Worm (Caenorhabditis elegans) whole organism, L4 larva: ENCODE data around the gene F10E7.2.
"Not testable (repeated sequence)": the region's sequence is repeated elsewhere in the genome, so short reads cannot be mapped to it uniquely, and the experiment has no call there.

Experiments used
- F26F4.8 ChIP-seq: fragments of 200-800 bp; sonication (Bioruptor generic); conservative IDR thresholded peaks from 2 replicates; pipeline ENCODE4 v1.3.6; 2022; ENCODE audit warnings: missing genetic modification characterization, missing compliant biosample characterization
- F37D6.2 ChIP-seq: sonication (generic microtip); optimal IDR thresholded peaks from 2 replicates; lab custom pipeline; 2016; ENCODE audit warnings: mild to moderate bottlenecking, missing genetic modification characterization, missing compliant biosample characterization
- T20F7.1 ChIP-seq: fragments of 200-800 bp; sonication (Bioruptor generic); optimal IDR thresholded peaks from 2 replicates; lab custom pipeline; 2018; ENCODE audit warnings: mild to moderate bottlenecking, missing genetic modification characterization, missing compliant biosample characterization
- Y105C5A.15 ChIP-seq: fragments of 200-800 bp; sonication (Bioruptor generic); IDR thresholded peaks from 2 replicates; pipeline ENCODE4 v1.3.6; 2022; ENCODE audit warnings: missing genetic modification characterization, missing compliant biosample characterization
- Y48G9A.11 ChIP-seq: fragments of 200-800 bp; sonication (Bioruptor generic); IDR thresholded peaks from 2 replicates; pipeline ENCODE4 v1.3.6; 2022; ENCODE audit warnings: missing genetic modification reagents, missing genetic modification characterization, missing compliant biosample characterization
- Y5F2A.4 ChIP-seq: fragments of 200-800 bp; sonication (Bioruptor generic); optimal IDR thresholded peaks from 2 replicates; lab custom pipeline; 2018; ENCODE audit warnings: mild to moderate bottlenecking, missing genetic modification characterization, missing compliant biosample characterization
- ama-1 ChIP-seq: fragments of 150-350 bp; optimal IDR thresholded peaks from 2 replicates; lab custom pipeline; 2014; ENCODE audit warnings: inconsistent platforms, mixed read lengths
- attf-4 ChIP-seq: sonication (generic microtip); optimal IDR thresholded peaks from 3 replicates; lab custom pipeline; 2017; ENCODE audit warnings: missing biosample characterization, missing genetic modification characterization
- ceh-20 ChIP-seq: fragments of 200-800 bp; sonication (Bioruptor generic); IDR thresholded peaks from 2 replicates; pipeline ENCODE4 v1.3.6; 2022; ENCODE audit warnings: missing genetic modification reagents, missing genetic modification characterization, missing compliant biosample characterization
- ceh-44 ChIP-seq: fragments of 200-800 bp; sonication (Bioruptor generic); IDR thresholded peaks from 2 replicates; pipeline ENCODE4 v1.3.6; 2022; ENCODE audit warnings: missing genetic modification reagents, missing genetic modification characterization, missing compliant biosample characterization
- ceh-82 ChIP-seq: sonication (generic microtip); optimal IDR thresholded peaks from 2 replicates; lab custom pipeline; 2017; ENCODE audit warnings: missing biosample characterization, missing genetic modification characterization
- daf-16 ChIP-seq, 3 experiments: sonication (generic microtip); optimal IDR thresholded peaks; 2 replicates each; lab custom pipeline; 2016 to 2017; ENCODE audit warnings: missing genetic modification characterization in 3 of 3, missing genetic modification reagents in 3 of 3, mild to moderate bottlenecking in 2 of 3, missing compliant biosample characterization in 2 of 3, missing biosample characterization in 1 of 3, moderate library complexity in 1 of 3
- dmd-9 ChIP-seq: fragments of 200-800 bp; sonication (Bioruptor generic); IDR thresholded peaks from 2 replicates; pipeline ENCODE4 v1.3.6; 2022; ENCODE audit warnings: missing genetic modification reagents, missing genetic modification characterization, missing compliant biosample characterization
- dpl-1 ChIP-seq: fragments of 150-350 bp; optimal IDR thresholded peaks from 2 replicates; lab custom pipeline; 2014; ENCODE audit warnings: missing biosample characterization, missing genetic modification reagents, missing genetic modification characterization
- egl-27 ChIP-seq: sonication (generic microtip); optimal IDR thresholded peaks from 3 replicates; lab custom pipeline; 2017; ENCODE audit warnings: missing biosample characterization, missing genetic modification reagents, missing genetic modification characterization
- egl-43 ChIP-seq: fragments of 200-800 bp; sonication (Bioruptor generic); IDR thresholded peaks from 2 replicates; pipeline ENCODE4 v1.3.6; 2022; ENCODE audit warnings: missing genetic modification reagents, missing genetic modification characterization, missing compliant biosample characterization
- gei-8 ChIP-seq: fragments of 200-800 bp; sonication (Bioruptor generic); optimal IDR thresholded peaks from 2 replicates; lab custom pipeline; 2018; ENCODE audit warnings: mild to moderate bottlenecking, missing genetic modification characterization, missing compliant biosample characterization
- hlh-30 ChIP-seq: sonication (generic microtip); optimal IDR thresholded peaks from 2 replicates; lab custom pipeline; 2017; ENCODE audit warnings: antibody characterized with exemption, mild to moderate bottlenecking, missing genetic modification characterization, missing compliant biosample characterization; ENCODE audit not compliant: insufficient read depth
- lin-13 ChIP-seq: fragments of 150-350 bp; optimal IDR thresholded peaks from 2 replicates; lab custom pipeline; 2014; ENCODE audit warnings: missing biosample characterization, missing genetic modification reagents, missing genetic modification characterization
- lsy-2 ChIP-seq, 2 experiments: fragments of 150-350 bp in 1 of 2; sonication (generic microtip) in 1 of 2; optimal IDR thresholded peaks; 2 replicates each; lab custom pipeline; 2014 to 2017; ENCODE audit warnings: missing biosample characterization in 2 of 2, missing genetic modification characterization in 2 of 2
- madf-5 ChIP-seq, 2 experiments: fragments of 200-800 bp; sonication (Bioruptor generic); IDR thresholded peaks; 2 replicates each; pipeline ENCODE4 v1.3.6; 2022; ENCODE audit warnings: missing compliant biosample characterization in 2 of 2, missing genetic modification characterization in 2 of 2
- mep-1 ChIP-seq: fragments of 150-350 bp; sonication (generic microtip); optimal IDR thresholded peaks from 3 replicates; lab custom pipeline; 2014; ENCODE audit warnings: missing biosample characterization, missing genetic modification characterization
- mes-2 ChIP-seq: sonication (generic microtip); optimal IDR thresholded peaks from 2 replicates; lab custom pipeline; 2016; ENCODE audit warnings: missing genotype, mild to moderate bottlenecking, missing genetic modification characterization, missing compliant biosample characterization; ENCODE audit not compliant: poor library complexity, severe bottlenecking
- nhr-11 ChIP-seq: fragments of 150-350 bp; optimal IDR thresholded peaks from 2 replicates; lab custom pipeline; 2014; ENCODE audit warnings: missing biosample characterization, missing genetic modification characterization
- nhr-41 ChIP-seq: fragments of 200-800 bp; sonication (Bioruptor generic); IDR thresholded peaks from 2 replicates; pipeline ENCODE4 v1.3.6; 2022; ENCODE audit warnings: missing genetic modification reagents, missing genetic modification characterization, missing compliant biosample characterization
- pha-4 ChIP-seq, 2 experiments: fragments of 150-350 bp in 1 of 2; fragments of 200-800 bp in 1 of 2; sonication (Bioruptor generic) in 1 of 2; IDR thresholded peaks in 1 of 2; optimal IDR thresholded peaks in 1 of 2; 2 replicates each; pipeline versions ENCODE4 v1.3.6 to Lab custom; 2014 to 2022; ENCODE audit warnings: missing genetic modification characterization in 2 of 2, missing genetic modification reagents in 2 of 2, missing biosample characterization in 1 of 2, missing compliant biosample characterization in 1 of 2
- php-3 ChIP-seq: fragments of 200-800 bp; sonication (Bioruptor generic); IDR thresholded peaks from 2 replicates; pipeline ENCODE4 v1.3.6; 2022; ENCODE audit warnings: missing genetic modification reagents, missing genetic modification characterization, missing compliant biosample characterization
- rbr-2 ChIP-seq: sonication (generic microtip); optimal IDR thresholded peaks from 2 replicates; lab custom pipeline; 2016; ENCODE audit warnings: missing genotype, missing genetic modification characterization, missing compliant biosample characterization
- saeg-2 ChIP-seq: fragments of 200-800 bp; sonication (Bioruptor generic); IDR thresholded peaks from 2 replicates; pipeline ENCODE4 v1.3.6; 2022; ENCODE audit warnings: missing genetic modification reagents, missing genetic modification characterization, missing compliant biosample characterization
- sdz-12 ChIP-seq: fragments of 200-800 bp; sonication (Bioruptor generic); optimal IDR thresholded peaks from 2 replicates; lab custom pipeline; 2018; ENCODE audit warnings: mild to moderate bottlenecking, missing genetic modification characterization, missing compliant biosample characterization
- set-16 ChIP-seq: fragments of 200-800 bp; sonication (Bioruptor generic); IDR thresholded peaks from 2 replicates; pipeline ENCODE4 v1.3.6; 2022; ENCODE audit warnings: missing genetic modification reagents, missing genetic modification characterization, missing compliant biosample characterization
- snpc-4 ChIP-seq: fragments of 150-350 bp; optimal IDR thresholded peaks from 2 replicates; lab custom pipeline; 2014; ENCODE audit warnings: missing biosample characterization, missing genetic modification characterization
- unc-130 ChIP-seq: sonication (generic microtip); optimal IDR thresholded peaks from 2 replicates; lab custom pipeline; 2016; ENCODE audit warnings: missing genetic modification reagents, missing genetic modification characterization, missing compliant biosample characterization
- unc-39 ChIP-seq: sonication (generic microtip); optimal IDR thresholded peaks from 2 replicates; lab custom pipeline; 2017; ENCODE audit warnings: missing biosample characterization, missing genetic modification characterization
- unc-62 ChIP-seq, 3 experiments: fragments of 150-350 bp in 1 of 3; sonication (generic microtip); optimal IDR thresholded peaks in 2 of 3; peaks in 1 of 3; 1 replicate in 1 of 3; 2 replicates in 2 of 3; lab custom pipeline; 2014 to 2017; ENCODE audit warnings: missing biosample characterization in 3 of 3, missing genetic modification characterization in 3 of 3, missing genetic modification reagents in 3 of 3, missing genotype in 1 of 3
- zip-11 ChIP-seq: fragments of 200-800 bp; sonication (Bioruptor generic); IDR thresholded peaks from 2 replicates; pipeline ENCODE4 v1.3.6; 2022; ENCODE audit warnings: missing genetic modification characterization, missing compliant biosample characterization
- ztf-11 ChIP-seq: fragments of 150-350 bp; optimal IDR thresholded peaks from 2 replicates; lab custom pipeline; 2014; ENCODE audit warnings: missing biosample characterization, missing genetic modification characterization

F10E7.2 gene

DNA sequence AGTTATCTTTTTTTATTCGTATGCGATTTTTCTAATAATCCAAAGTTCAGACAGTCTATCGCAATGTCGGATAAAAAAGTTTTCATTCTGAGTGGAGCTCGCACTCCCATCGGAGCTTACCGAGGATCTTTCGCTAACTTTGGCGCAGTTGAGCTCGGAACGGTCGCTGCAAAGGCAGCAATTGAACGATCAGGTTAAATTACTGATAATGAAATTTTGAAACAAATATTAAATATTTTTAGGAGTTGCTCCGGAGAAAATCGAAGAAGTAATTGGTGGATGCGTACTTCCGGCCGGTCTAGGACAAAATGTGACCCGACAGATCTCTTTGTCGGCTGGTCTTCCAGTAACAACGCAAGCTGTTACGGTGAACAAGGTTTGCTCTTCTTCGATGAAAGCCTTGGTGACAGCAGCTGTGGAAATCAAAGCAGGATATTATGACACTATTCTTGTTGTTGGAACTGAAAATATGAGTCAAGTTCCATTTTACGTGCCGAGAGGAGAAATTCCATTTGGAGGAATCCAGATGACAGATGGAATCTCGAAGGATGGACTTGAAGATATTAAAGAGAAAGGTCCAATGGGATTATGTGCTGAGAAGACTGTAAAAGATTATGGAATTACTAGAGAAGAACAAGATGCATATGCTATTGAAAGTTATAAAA, 46.3 kb upstream of the F10E7.2 start, which contains the start of gene T02G5.7 (continued):
- TF ChIP-seq php-3 (GFP tag; lab: Robert Waterston, UW) (no peak), dpl-1 (GFP tag; lab: Kevin White, UChicago) (no peak), Y48G9A.11 (GFP tag; lab: Robert Waterston, UW) (0 out of 2 replicates have a peak, but pooled peaks have one; percentile 24), rbr-2 (tag; lab: Kevin White, UChicago) (no peak), zip-11 (GFP tag; lab: Robert Waterston, UW) (no peak), lsy-2 (tag; optimal IDR thresholded peaks at IDR 0.05; lab: Kevin White, UChicago) (no peak), daf-16 (GFP tag; optimal IDR thresholded peaks at IDR 0.05; lab: Kevin White, UChicago) (peak in 1 of 2 experiments; percentile 39), daf-16 (tag; optimal IDR thresholded peaks at IDR 0.05; lab: Kevin White, UChicago) (no peak), egl-43 (no peak), sdz-12 (no peak), unc-130 (GFP tag; lab: Kevin White, UChicago) (no peak), snpc-4 (tag; lab: Kevin White, UChicago) (no peak), ceh-44 (no peak), ceh-20 (no peak), madf-5 (GFP tag; IDR thresholded peaks at IDR 0.05; lab: Robert Waterston, UW) (no peak), F26F4.8 (GFP tag; lab: Robert Waterston, UW) (no peak), pha-4 (GFP tag; IDR thresholded peaks at IDR 0.05; lab: Robert Waterston, UW) (no peak), pha-4 (tag; optimal IDR thresholded peaks at IDR 0.05; lab: Kevin White, UChicago) (no peak), unc-62 (GFP tag; optimal IDR thresholded peaks at IDR 0.05 in 1 of 2; lab: Kevin White, UChicago) (no peak), unc-62 (tag; optimal IDR thresholded peaks at IDR 0.05; lab: Kevin White, UChicago) (no peak), gei-8 (no peak)
- TF ChIP-seq, all 104 proteins: peak for 6

DNA sequence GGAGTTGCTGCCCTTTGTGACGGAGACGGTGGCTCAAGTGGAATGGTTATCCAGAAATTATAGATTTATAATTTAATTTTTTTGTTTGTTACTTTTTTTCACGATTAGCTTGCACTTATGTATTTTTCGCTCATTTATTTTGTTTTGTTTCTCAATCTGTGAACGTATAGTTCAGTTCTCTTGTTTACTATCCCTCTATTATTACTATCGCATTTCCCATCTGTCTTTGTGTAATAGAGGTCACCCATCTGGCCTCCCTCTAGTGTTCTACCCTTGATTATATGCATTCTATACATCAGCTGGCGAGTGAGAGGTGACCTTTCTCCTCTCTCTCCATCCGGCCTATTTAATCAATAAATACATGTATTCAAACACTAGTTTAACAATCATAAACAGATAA, 38.0 kb upstream of the F10E7.2 start, which contains the start of the genes T02G5.14 and T02G5.15:
Gene T02G5.14 (plus strand): TSS at position 301 of the 400 bp plus-strand sequence.
Gene T02G5.15 (plus strand): TSS at position 301 of the 400 bp plus-strand sequence.
- peak in 1 of 2 experiments; percentile 21 for TF ChIP-seq daf-16 (GFP tag; optimal IDR thresholded peaks at IDR 0.05; lab: Kevin White, UChicago)
- TF ChIP-seq daf-16 (tag; optimal IDR thresholded peaks at IDR 0.05; lab: Kevin White, UChicago): not testable (repeated sequence)

- peak in 1 of 2 experiments; percentile 67 for TF ChIP-seq unc-62 (GFP tag; optimal IDR thresholded peaks at IDR 0.05 in 1 of 2; lab: Kevin White, UChicago)
- not testable (repeated sequence) for TF ChIP-seq unc-62 (tag; optimal IDR thresholded peaks at IDR 0.05; lab: Kevin White, UChicago)
These were observed 33.8 kb upstream of the F10E7.2 start for ce11 chrII:7088283-7088682.

- TF ChIP-seq pha-4 (GFP tag; IDR thresholded peaks at IDR 0.05; lab: Robert Waterston, UW) (no peak), pha-4 (tag; optimal IDR thresholded peaks at IDR 0.05; lab: Kevin White, UChicago) (no peak), lin-13 (no peak), hlh-30 (tag; lab: Kevin White, UChicago) (peak; percentile 37), F37D6.2 (tag; lab: Kevin White, UChicago) (no peak), egl-27 (no peak), nhr-11 (tag; lab: Kevin White, UChicago) (no peak), mes-2 (tag; lab: Kevin White, UChicago) (no peak)
These were observed 32.0 kb upstream of the F10E7.2 start for ce11 chrII:7090085-7090484.

- TF ChIP-seq T20F7.1 (GFP tag; lab: Kevin White, UChicago) (no peak), Y5F2A.4 (no peak), attf-4 (tag; lab: Kevin White, UChicago) (no peak), unc-39 (tag; lab: Kevin White, UChicago) (no peak), nhr-41 (GFP tag; lab: Robert Waterston, UW) (no peak), ama-1 (lab: Kevin White, UChicago) (no peak), mep-1 (tag; lab: Kevin White, UChicago) (no peak), Y105C5A.15 (GFP tag; lab: Robert Waterston, UW) (no peak), lsy-2 (tag; optimal IDR thresholded peaks at IDR 0.05; lab: Kevin White, UChicago) (no peak), set-16 (GFP tag; lab: Robert Waterston, UW) (no peak), dmd-9 (GFP tag; lab: Robert Waterston, UW) (no peak), saeg-2 (no peak), ceh-82 (tag; lab: Kevin White, UChicago) (no peak), ztf-11 (tag; lab: Kevin White, UChicago) (no peak)
These were observed 31.2 kb upstream of the F10E7.2 start for ce11 chrII:7090852-7091251.
